Fruit fly (Drosophila melanogaster): ENCODE measurements around the gene Nxf3.

Gene Nxf3

DNA sequence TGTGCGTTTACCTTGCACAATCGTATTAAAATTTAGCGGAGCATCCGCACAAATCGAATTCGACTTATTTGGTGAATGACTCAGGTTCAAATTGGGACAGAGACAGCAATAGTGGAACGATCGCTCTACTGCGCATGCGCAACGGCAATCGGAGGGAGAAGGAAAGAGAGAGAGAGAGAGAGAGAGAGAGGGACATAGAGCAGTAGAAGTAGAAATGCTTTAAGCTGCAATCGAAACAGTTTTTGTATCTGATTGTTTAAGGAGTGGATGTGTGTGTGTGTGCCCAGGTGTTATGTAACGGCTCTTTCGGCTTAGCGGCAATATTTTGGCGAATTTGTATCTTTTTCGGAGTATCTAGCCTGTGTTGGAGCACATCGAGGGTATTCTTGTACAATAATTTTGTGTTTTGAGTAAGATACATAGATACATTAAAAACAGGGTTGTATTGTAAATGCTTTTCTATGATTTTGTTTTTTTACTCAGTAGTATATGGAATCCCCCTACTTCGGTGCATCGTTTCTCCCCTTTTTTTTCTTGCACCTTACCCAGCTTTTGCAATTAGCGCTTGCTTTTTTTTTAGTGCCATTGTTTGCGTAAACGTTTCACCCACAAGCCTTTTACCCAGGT, 15.4 kb upstream of the Nxf3 start (continued):
- TF ChIP-seq lz (GFP tag; optimal IDR thresholded peaks at IDR 0.05) (peak; percentile 42), Eip78C (GFP tag) (peak; percentile 80), CG6854 (GFP tag; optimal IDR thresholded peaks at IDR 0.05) (no peak), CG3919 (GFP tag; optimal IDR thresholded peaks at IDR 0.05) (peak; percentile 49), svp (GFP tag) (no peak), CG31627 (GFP tag; optimal IDR thresholded peaks at IDR 0.05) (peak; percentile 38), Ets21C (GFP tag; optimal IDR thresholded peaks at IDR 0.05) (no peak)

DNA sequence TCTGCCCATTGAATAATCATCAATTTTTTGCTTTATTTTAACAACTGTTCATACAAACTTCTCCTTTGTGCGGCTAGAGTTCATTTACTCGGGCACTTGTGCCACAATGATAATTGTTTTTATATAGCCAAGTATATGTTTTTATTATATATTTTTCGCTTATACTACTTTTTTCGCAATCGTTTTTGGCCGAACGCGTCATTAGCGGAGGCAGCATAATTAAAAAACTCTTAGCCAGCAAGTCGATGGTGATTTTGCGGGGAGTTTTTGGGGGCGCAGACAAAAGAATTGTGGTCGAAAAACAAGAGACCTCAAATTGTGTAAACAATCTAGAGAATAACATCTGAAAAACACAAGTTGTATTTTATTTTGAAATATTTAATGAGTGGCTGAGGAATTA, 13.4 kb upstream of the Nxf3 start:
- peak; percentile 7 for TF ChIP-seq fkh (GFP tag; optimal IDR thresholded peaks at IDR 0.05)
- TF ChIP-seq vri (GFP tag; optimal IDR thresholded peaks at IDR 0.05): peak; percentile 59
- no peak for TF ChIP-seq CG6276 (GFP tag; optimal IDR thresholded peaks at IDR 0.05)

DNA sequence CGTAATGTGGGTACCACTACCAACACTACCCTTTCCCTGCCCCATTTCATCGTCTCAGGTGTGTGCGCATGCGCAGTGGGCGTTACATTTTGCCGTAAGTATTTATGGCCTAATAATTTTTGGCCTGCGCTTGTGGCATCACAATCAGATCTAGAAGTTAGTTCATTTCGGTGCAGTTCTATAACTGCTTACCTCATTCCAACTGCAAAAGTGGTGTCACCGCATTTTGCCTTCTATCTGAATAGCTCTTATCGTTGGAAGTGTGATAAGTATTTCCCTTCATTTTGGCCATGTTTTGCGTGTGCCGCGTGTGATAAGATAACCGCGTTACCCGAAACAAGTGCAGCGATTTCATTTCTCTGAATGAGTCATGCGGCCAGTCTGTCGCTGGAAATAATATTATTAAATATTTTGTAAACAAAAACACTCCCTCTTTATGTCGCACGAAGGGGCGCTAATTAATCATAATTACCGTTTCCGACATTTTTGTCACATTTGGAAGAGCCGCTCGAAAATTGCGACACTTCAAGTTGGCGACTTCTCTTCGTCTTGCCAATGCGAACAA, 12.4 kb upstream of the Nxf3 start:
- TF ChIP-seq Eip93F (GFP tag; optimal IDR thresholded peaks at IDR 0.05): peak; percentile 80
- no peak for TF ChIP-seq Smox (GFP tag; optimal IDR thresholded peaks at IDR 0.05)
- TF ChIP-seq OdsH (GFP tag; optimal IDR thresholded peaks at IDR 0.05): no peak
- TF ChIP-seq Hr38 (GFP tag; optimal IDR thresholded peaks at IDR 0.05): no peak
- TF ChIP-seq Blimp-1 (GFP tag; optimal IDR thresholded peaks at IDR 0.05): no peak
- peak; percentile 96 for TF ChIP-seq vri (GFP tag; optimal IDR thresholded peaks at IDR 0.05)
- peak; percentile 38 for TF ChIP-seq Eip78C (GFP tag)
- no peak for TF ChIP-seq acj6 (GFP tag; optimal IDR thresholded peaks at IDR 0.05)
- TF ChIP-seq CG1621 (tag; optimal IDR thresholded peaks at IDR 0.05): no peak
- peak; percentile 8 for TF ChIP-seq esn (GFP tag; optimal IDR thresholded peaks at IDR 0.05)
- no peak for TF ChIP-seq CG9139 (GFP tag; optimal IDR thresholded peaks at IDR 0.05)

DNA sequence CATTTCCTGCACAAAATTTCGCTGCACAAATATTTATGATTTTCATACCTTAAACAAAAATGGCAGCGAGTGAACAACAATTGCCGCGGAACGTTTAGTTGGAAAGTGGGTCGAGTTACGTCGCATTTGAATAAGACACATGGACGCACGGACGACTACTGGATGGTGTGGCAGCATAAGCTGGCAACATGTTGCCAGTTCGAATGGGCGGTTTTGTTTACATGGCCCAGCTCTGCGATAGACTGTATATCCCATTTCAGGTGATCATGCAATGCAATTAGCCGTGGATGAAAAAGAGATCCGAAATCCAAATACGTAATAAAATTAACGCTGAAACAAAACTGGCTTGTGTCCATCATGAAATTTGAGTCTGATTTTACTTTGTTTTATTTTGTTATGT, 8.3 kb upstream of the Nxf3 start:
- TF ChIP-seq Ets96B (tag; optimal IDR thresholded peaks at IDR 0.05) (no peak), Eip78C (GFP tag) (no peak), Sox15 (GFP tag; optimal IDR thresholded peaks at IDR 0.05) (no peak), Hr4 (GFP tag; optimal IDR thresholded peaks at IDR 0.05) (no peak), CG11762 (GFP tag; optimal IDR thresholded peaks at IDR 0.05; ENCODE audit: insufficient read depth) (no peak), Sox102F (GFP tag; optimal IDR thresholded peaks at IDR 0.05) (no peak), ss (GFP tag; optimal IDR thresholded peaks at IDR 0.05) (no peak), CG8632 (GFP tag; optimal IDR thresholded peaks at IDR 0.05) (no peak), CG3919 (GFP tag; optimal IDR thresholded peaks at IDR 0.05) (no peak), CG1621 (tag; optimal IDR thresholded peaks at IDR 0.05) (no peak), CG9139 (GFP tag; optimal IDR thresholded peaks at IDR 0.05) (no peak), CG6163 (GFP tag; IDR thresholded peaks at IDR 0.05) (no peak), Smox (GFP tag; optimal IDR thresholded peaks at IDR 0.05) (no peak), Hr39 (GFP tag; optimal IDR thresholded peaks at IDR 0.05) (no peak), CG11294 (GFP tag; IDR thresholded peaks at IDR 0.05) (no peak), fd85E (GFP tag; optimal IDR thresholded peaks at IDR 0.05) (no peak), CG6854 (GFP tag; optimal IDR thresholded peaks at IDR 0.05) (no peak), Met (GFP tag; optimal IDR thresholded peaks at IDR 0.05) (no peak)

DNA sequence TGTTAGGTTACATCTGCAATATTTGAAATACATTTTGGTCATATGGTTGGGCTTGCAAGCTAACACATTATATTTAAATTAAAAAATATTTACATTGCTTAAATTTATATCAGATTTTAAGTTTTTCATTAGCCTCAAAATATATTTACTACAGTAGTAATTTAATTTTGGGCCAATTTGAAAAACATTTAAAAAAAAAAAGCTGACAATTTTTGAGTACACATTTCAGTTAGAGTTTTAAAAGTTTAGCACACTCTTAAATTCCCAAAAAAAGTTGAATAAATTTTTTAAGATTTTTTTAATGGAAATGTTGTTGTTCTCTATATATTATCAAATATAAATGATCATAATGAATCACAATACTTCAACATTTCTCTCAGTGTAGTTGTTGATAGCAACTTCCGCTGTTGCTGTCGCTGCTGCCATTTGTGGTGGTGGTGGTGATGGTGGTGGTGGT, 7.8 kb upstream of the Nxf3 start:
- TF ChIP-seq OdsH (GFP tag; optimal IDR thresholded peaks at IDR 0.05) (peak; percentile 74), CG6854 (GFP tag; optimal IDR thresholded peaks at IDR 0.05) (no peak), spab (GFP tag; optimal IDR thresholded peaks at IDR 0.05) (peak; percentile 34), net (GFP tag; optimal IDR thresholded peaks at IDR 0.05) (peak; percentile 51), CG8319 (GFP tag; optimal IDR thresholded peaks at IDR 0.05) (peak; percentile 8), CG6792 (GFP tag; optimal IDR thresholded peaks at IDR 0.05) (peak; percentile 15), esn (GFP tag; optimal IDR thresholded peaks at IDR 0.05) (peak; percentile 58), ss (GFP tag; optimal IDR thresholded peaks at IDR 0.05) (no peak), vri (GFP tag; optimal IDR thresholded peaks at IDR 0.05) (no peak), topi (GFP tag; optimal IDR thresholded peaks at IDR 0.05) (peak; percentile 12), CG1621 (tag; optimal IDR thresholded peaks at IDR 0.05) (no peak), Sox102F (GFP tag; optimal IDR thresholded peaks at IDR 0.05) (no peak), CG8632 (GFP tag; optimal IDR thresholded peaks at IDR 0.05) (no peak), pdm3 (GFP tag; optimal IDR thresholded peaks at IDR 0.05) (peak; percentile 53), CG11294 (GFP tag; IDR thresholded peaks at IDR 0.05) (no peak), Smox (GFP tag; optimal IDR thresholded peaks at IDR 0.05) (no peak), CG9139 (GFP tag; optimal IDR thresholded peaks at IDR 0.05) (no peak), CG8119 (GFP tag; IDR thresholded peaks at IDR 0.05) (peak; percentile 74), CG6808 (GFP tag; optimal IDR thresholded peaks at IDR 0.05) (peak; percentile 27), Ets21C (GFP tag; optimal IDR thresholded peaks at IDR 0.05) (no peak), achi (GFP tag; optimal IDR thresholded peaks at IDR 0.05) (peak; percentile 52), eg (GFP tag; IDR thresholded peaks at IDR 0.05) (peak; percentile 64; the same call in 1 of the 3 replicates), dac (GFP tag; optimal IDR thresholded peaks at IDR 0.05) (peak; percentile 34)
